Fruit fly (Drosophila melanogaster): Measurements from ENCODE around the gene amd.

Gene amd

dm6 chr2L:19158679-19159551 lies 49.0 kb downstream of the amd start (continued):
- TF ChIP-seq cwo (GFP tag; optimal IDR thresholded peaks at IDR 0.05) (no peak), zen (tag; optimal IDR thresholded peaks at IDR 0.05) (no peak), CG10462 (GFP tag; optimal IDR thresholded peaks at IDR 0.05) (no peak), CkIIα-i1 (GFP tag; IDR thresholded peaks at IDR 0.05) (no peak), CG31441 (GFP tag; IDR thresholded peaks at IDR 0.05) (peak; percentile 53; the same call in 1 of the 2 replicates), NC2α (GFP tag; optimal IDR thresholded peaks at IDR 0.05) (no peak), CG4282 (GFP tag; optimal IDR thresholded peaks at IDR 0.05) (no peak), CG16863 (GFP tag; optimal IDR thresholded peaks at IDR 0.05) (peak; percentile 49), grau (tag; optimal IDR thresholded peaks at IDR 0.05) (peak; percentile 87), CG2199 (GFP tag; IDR thresholded peaks at IDR 0.05) (no peak), CG32767 (GFP tag; IDR thresholded peaks at IDR 0.05) (no peak), CG30403 (GFP tag; optimal IDR thresholded peaks at IDR 0.05) (peak; percentile 57), CG1647 (GFP tag; optimal IDR thresholded peaks at IDR 0.05) (peak; percentile 35), CG12659 (GFP tag; optimal IDR thresholded peaks at IDR 0.05) (no peak), sc (optimal IDR thresholded peaks at IDR 0.05) (no peak), sc (GFP tag; optimal IDR thresholded peaks at IDR 0.05) (peak; percentile 13), CG17186 (GFP tag; optimal IDR thresholded peaks at IDR 0.05) (no peak), Xrp1 (GFP tag; IDR thresholded peaks at IDR 0.05) (peak; percentile 50; the same call in 1 of the 2 replicates), sna (GFP tag; IDR thresholded peaks at IDR 0.05; ENCODE audit: partially characterized antibody) (no peak), CG7745 (tag; optimal IDR thresholded peaks at IDR 0.05) (no peak), crc (GFP tag; optimal IDR thresholded peaks at IDR 0.05) (no peak), slbo (GFP tag; IDR thresholded peaks at IDR 0.05) (peak; percentile 22; the same call in 1 of the 2 replicates), zfh2 (GFP tag; optimal IDR thresholded peaks at IDR 0.05) (no peak), Adf1 (GFP tag; IDR thresholded peaks at IDR 0.05) (0 out of 2 replicates have a peak, but pooled peaks have one; percentile 7), CG43689 (GFP tag; IDR thresholded peaks at IDR 0.05) (no peak), CG34224 (GFP tag; IDR thresholded peaks at IDR 0.05; ENCODE audit: partially characterized antibody) (no peak), CG3995 (GFP tag; optimal IDR thresholded peaks at IDR 0.05) (peak; percentile 29), CG11504 (tag; optimal IDR thresholded peaks at IDR 0.05) (peak; percentile 43), CG15601 (tag; optimal IDR thresholded peaks at IDR 0.05) (peak; percentile 13), mam (GFP tag; optimal IDR thresholded peaks at IDR 0.05) (peak; percentile 48), ftz-f1 (GFP tag; optimal IDR thresholded peaks at IDR 0.05) (no peak), Meics (GFP tag; optimal IDR thresholded peaks at IDR 0.05) (peak; percentile 31), BtbVII (GFP tag; optimal IDR thresholded peaks at IDR 0.05) (peak; percentile 39), CG10321 (GFP tag; IDR thresholded peaks at IDR 0.05) (no peak), CG15073 (GFP tag; optimal IDR thresholded peaks at IDR 0.05) (no peak), CG7987 (GFP tag; optimal IDR thresholded peaks at IDR 0.05) (no peak), chif (GFP tag; optimal IDR thresholded peaks at IDR 0.05) (peak; percentile 28 to 55), Rx (GFP tag; IDR thresholded peaks at IDR 0.05) (0 out of 2 replicates have a peak, but pooled peaks have one; percentile 20), dati (GFP tag; IDR thresholded peaks at IDR 0.05) (no peak), peb (GFP tag; IDR thresholded peaks at IDR 0.05) (no peak), zf30C (GFP tag; optimal IDR thresholded peaks at IDR 0.05) (no peak), CG1529 (GFP tag; optimal IDR thresholded peaks at IDR 0.05) (peak; percentile 57), Ets97D (GFP tag; optimal IDR thresholded peaks at IDR 0.05) (no peak), Max (GFP tag; optimal IDR thresholded peaks at IDR 0.05) (no peak), jing (GFP tag; optimal IDR thresholded peaks at IDR 0.05) (no peak), tll (GFP tag; optimal IDR thresholded peaks at IDR 0.05) (no peak), Awh (GFP tag; IDR thresholded peaks at IDR 0.05) (0 out of 2 replicates have a peak, but pooled peaks have one; percentile 42), shn (GFP tag; optimal IDR thresholded peaks at IDR 0.05) (peak; percentile 27), dmrt11E (tag; optimal IDR thresholded peaks at IDR 0.05) (peak; percentile 19)
